Worm (Caenorhabditis elegans): ENCODE results near the gene Y105C5B.18.

ce11 chrIV:15949995-15950394 lies 14.4 kb upstream of the Y105C5B.18 start:
- TF ChIP-seq nhr-28 (tag; optimal IDR thresholded peaks at IDR 0.05) (no peak), ceh-82 (tag; optimal IDR thresholded peaks at IDR 0.05) (no peak), snpc-4 (tag; optimal IDR thresholded peaks at IDR 0.05) (no peak), Y5F2A.4 (GFP tag; optimal IDR thresholded peaks at IDR 0.05) (no peak), fkh-10 (GFP tag; optimal IDR thresholded peaks at IDR 0.05) (no peak)

Data from whole organism, L4 larva.